Worm (Caenorhabditis elegans) whole organism, young adult: Measurements from ENCODE around the gene F14H3.5.

Experiments used
- ama-1 ChIP-seq, 3 experiments: fragments of 150-350 bp in 1 of 3; sonication (generic microtip) in 2 of 3; optimal IDR thresholded peaks; 2 replicates each; lab custom pipeline; 2014 to 2018; ENCODE audit warnings: missing biosample characterization in 2 of 3, missing genetic modification characterization in 2 of 3, missing genetic modification reagents in 2 of 3
- ccch-3 ChIP-seq: fragments of 200-800 bp; sonication (Bioruptor generic); optimal IDR thresholded peaks from 2 replicates; lab custom pipeline; 2018; ENCODE audit warnings: mild to moderate bottlenecking, missing genetic modification characterization, missing compliant biosample characterization
- hsf-1 ChIP-seq: fragments of 200-800 bp; sonication (Bioruptor generic); IDR thresholded peaks from 2 replicates; pipeline ENCODE4 v1.3.6; 2022; ENCODE audit warnings: missing genetic modification reagents, missing genetic modification characterization, missing compliant biosample characterization
- mcd-1 ChIP-seq: fragments of 200-800 bp; sonication (Bioruptor generic); IDR thresholded peaks from 2 replicates; pipeline ENCODE4 v1.3.6; 2022; ENCODE audit warnings: missing genetic modification reagents, missing genetic modification characterization, missing compliant biosample characterization
- pbrm-1 ChIP-seq: fragments of 200-800 bp; sonication (Bioruptor generic); IDR thresholded peaks from 2 replicates; pipeline ENCODE4 v1.3.6; 2022; ENCODE audit warnings: missing genetic modification reagents, missing genetic modification characterization, missing compliant biosample characterization

DNA sequence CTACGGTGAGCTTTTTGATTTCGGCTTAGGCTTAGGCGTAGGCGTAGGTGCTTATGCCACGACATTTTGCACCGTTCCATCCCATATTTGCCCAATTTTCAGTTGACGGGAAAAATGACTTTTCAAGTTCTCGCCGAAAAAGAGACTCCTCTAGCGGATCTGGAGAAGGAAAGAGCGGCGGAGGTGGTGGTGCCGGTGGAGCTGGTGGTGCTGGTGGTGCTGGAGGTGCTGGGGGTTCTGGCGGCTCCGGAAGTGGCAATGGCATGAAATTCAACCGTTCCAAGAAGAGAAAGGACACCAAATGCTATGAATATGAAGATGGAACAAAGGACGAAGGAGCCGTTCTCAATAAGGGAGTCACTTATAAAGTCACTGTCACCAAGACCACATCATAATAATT lies 9.8 kb downstream of the F14H3.5 start:
- TF ChIP-seq hsf-1 (GFP tag; lab: Robert Waterston, UW), result no peak
- TF ChIP-seq pbrm-1, result no peak
- TF ChIP-seq ccch-3 (GFP tag; lab: Kevin White, UChicago), result no peak
- no peak for TF ChIP-seq ama-1 (optimal IDR thresholded peaks at IDR 0.05; lab: Kevin White, UChicago)
- no peak for TF ChIP-seq ama-1 (GFP tag; optimal IDR thresholded peaks at IDR 0.05; lab: Kevin White, UChicago)
- no peak for TF ChIP-seq mcd-1
